Worm (Caenorhabditis elegans) whole organism, L4 larva: ENCODE results near the gene ccch-1.

Experiments used
- D1046.2 ChIP-seq: fragments of 200-800 bp; sonication (Bioruptor generic); IDR thresholded peaks from 2 replicates; pipeline ENCODE4 v1.3.6; 2022; ENCODE audit warnings: missing genetic modification characterization, missing compliant biosample characterization
- F10B5.3 ChIP-seq: sonication (generic microtip); optimal IDR thresholded peaks from 2 replicates; lab custom pipeline; 2016; ENCODE audit warnings: mild to moderate bottlenecking, missing genetic modification characterization, missing compliant biosample characterization
- F37D6.2 ChIP-seq: sonication (generic microtip); optimal IDR thresholded peaks from 2 replicates; lab custom pipeline; 2016; ENCODE audit warnings: mild to moderate bottlenecking, missing genetic modification characterization, missing compliant biosample characterization
- R02D3.7 ChIP-seq: fragments of 150-350 bp; sonication (generic microtip); optimal IDR thresholded peaks from 3 replicates; lab custom pipeline; 2014; ENCODE audit warnings: missing biosample characterization, missing genetic modification characterization
- T20F7.1 ChIP-seq: fragments of 200-800 bp; sonication (Bioruptor generic); optimal IDR thresholded peaks from 2 replicates; lab custom pipeline; 2018; ENCODE audit warnings: mild to moderate bottlenecking, missing genetic modification characterization, missing compliant biosample characterization
- aly-2 ChIP-seq: sonication (generic microtip); optimal IDR thresholded peaks from 2 replicates; lab custom pipeline; 2018; ENCODE audit warnings: missing biosample characterization, missing genetic modification characterization
- ceh-28 ChIP-seq: fragments of 150-350 bp; optimal IDR thresholded peaks from 2 replicates; lab custom pipeline; 2014; ENCODE audit warnings: missing biosample characterization, missing genetic modification reagents, missing genetic modification characterization
- cey-2 ChIP-seq: sonication (generic microtip); optimal IDR thresholded peaks from 3 replicates; lab custom pipeline; 2017; ENCODE audit warnings: missing genetic modification characterization, mild to moderate bottlenecking, missing compliant biosample characterization, antibody characterized with exemption, borderline replicate concordance; ENCODE audit not compliant: insufficient read depth
- daf-16 ChIP-seq, 3 experiments: sonication (generic microtip); optimal IDR thresholded peaks; 2 replicates each; lab custom pipeline; 2016 to 2017; ENCODE audit warnings: missing genetic modification characterization in 3 of 3, missing genetic modification reagents in 3 of 3, mild to moderate bottlenecking in 2 of 3, missing compliant biosample characterization in 2 of 3, missing biosample characterization in 1 of 3, moderate library complexity in 1 of 3
- duxl-1 ChIP-seq: sonication (generic microtip); optimal IDR thresholded peaks from 2 replicates; lab custom pipeline; 2016; ENCODE audit warnings: mild to moderate bottlenecking, missing genetic modification characterization, moderate library complexity, missing compliant biosample characterization; ENCODE audit not compliant: poor library complexity
- egl-43 ChIP-seq: fragments of 200-800 bp; sonication (Bioruptor generic); IDR thresholded peaks from 2 replicates; pipeline ENCODE4 v1.3.6; 2022; ENCODE audit warnings: missing genetic modification reagents, missing genetic modification characterization, missing compliant biosample characterization
- fkh-10 ChIP-seq: fragments of 150-350 bp; optimal IDR thresholded peaks from 2 replicates; lab custom pipeline; 2014; ENCODE audit warnings: missing biosample characterization, missing genetic modification reagents, missing genetic modification characterization
- hlh-30 ChIP-seq: sonication (generic microtip); optimal IDR thresholded peaks from 2 replicates; lab custom pipeline; 2017; ENCODE audit warnings: antibody characterized with exemption, mild to moderate bottlenecking, missing genetic modification characterization, missing compliant biosample characterization; ENCODE audit not compliant: insufficient read depth
- hmg-1.1 ChIP-seq: fragments of 200-800 bp; sonication (Bioruptor generic); IDR thresholded peaks from 2 replicates; pipeline ENCODE4 v1.3.6; 2022; ENCODE audit warnings: missing genetic modification reagents, missing genetic modification characterization, missing compliant biosample characterization
- lim-7 ChIP-seq: fragments of 200-800 bp; sonication (Bioruptor generic); IDR thresholded peaks from 2 replicates; pipeline ENCODE4 v1.3.6; 2022; ENCODE audit warnings: missing genetic modification characterization, missing compliant biosample characterization
- lin-38 ChIP-seq: fragments of 200-800 bp; sonication (Bioruptor generic); IDR thresholded peaks from 2 replicates; pipeline ENCODE4 v1.3.6; 2022; ENCODE audit warnings: missing genetic modification reagents, missing genetic modification characterization, missing compliant biosample characterization
- mes-2 ChIP-seq: sonication (generic microtip); optimal IDR thresholded peaks from 2 replicates; lab custom pipeline; 2016; ENCODE audit warnings: missing genotype, mild to moderate bottlenecking, missing genetic modification characterization, missing compliant biosample characterization; ENCODE audit not compliant: poor library complexity, severe bottlenecking
- mxl-3 ChIP-seq: fragments of 200-800 bp; sonication (Bioruptor generic); optimal IDR thresholded peaks from 2 replicates; lab custom pipeline; 2018; ENCODE audit warnings: mild to moderate bottlenecking, missing genetic modification characterization, missing compliant biosample characterization
- nhr-102 ChIP-seq: sonication (generic microtip); optimal IDR thresholded peaks from 2 replicates; lab custom pipeline; 2016; ENCODE audit warnings: mild to moderate bottlenecking, missing genetic modification characterization, moderate library complexity, missing compliant biosample characterization
- nhr-237 ChIP-seq: sonication (generic microtip); optimal IDR thresholded peaks from 2 replicates; lab custom pipeline; 2017; ENCODE audit warnings: missing biosample characterization, missing genetic modification characterization
- nhr-28 ChIP-seq: fragments of 150-350 bp; optimal IDR thresholded peaks from 2 replicates; lab custom pipeline; 2014; ENCODE audit warnings: missing biosample characterization, missing genetic modification characterization
- nhr-48 ChIP-seq: sonication (generic microtip); optimal IDR thresholded peaks from 2 replicates; lab custom pipeline; 2016; ENCODE audit warnings: mild to moderate bottlenecking, missing genetic modification characterization, missing compliant biosample characterization
- nhr-6 ChIP-seq: fragments of 150-350 bp; optimal IDR thresholded peaks from 2 replicates; lab custom pipeline; 2014; ENCODE audit warnings: missing biosample characterization, missing genetic modification characterization
- nhr-77 ChIP-seq: fragments of 150-350 bp; optimal IDR thresholded peaks from 2 replicates; lab custom pipeline; 2014; ENCODE audit warnings: missing biosample characterization, missing genetic modification characterization
- php-3 ChIP-seq: fragments of 200-800 bp; sonication (Bioruptor generic); IDR thresholded peaks from 2 replicates; pipeline ENCODE4 v1.3.6; 2022; ENCODE audit warnings: missing genetic modification reagents, missing genetic modification characterization, missing compliant biosample characterization
- set-16 ChIP-seq: fragments of 200-800 bp; sonication (Bioruptor generic); IDR thresholded peaks from 2 replicates; pipeline ENCODE4 v1.3.6; 2022; ENCODE audit warnings: missing genetic modification reagents, missing genetic modification characterization, missing compliant biosample characterization
- spr-1 ChIP-seq: sonication (generic microtip); optimal IDR thresholded peaks from 2 replicates; lab custom pipeline; 2016; ENCODE audit warnings: mild to moderate bottlenecking, missing genetic modification characterization, missing compliant biosample characterization
- spr-3 ChIP-seq: fragments of 200-800 bp; sonication (Bioruptor generic); optimal IDR thresholded peaks from 2 replicates; lab custom pipeline; 2018; ENCODE audit warnings: mild to moderate bottlenecking, missing genetic modification characterization, missing compliant biosample characterization
- unc-62 ChIP-seq, 3 experiments: fragments of 150-350 bp in 1 of 3; sonication (generic microtip); optimal IDR thresholded peaks in 2 of 3; peaks in 1 of 3; 1 replicate in 1 of 3; 2 replicates in 2 of 3; lab custom pipeline; 2014 to 2017; ENCODE audit warnings: missing biosample characterization in 3 of 3, missing genetic modification characterization in 3 of 3, missing genetic modification reagents in 3 of 3, missing genotype in 1 of 3

The ccch-1 gene

DNA sequence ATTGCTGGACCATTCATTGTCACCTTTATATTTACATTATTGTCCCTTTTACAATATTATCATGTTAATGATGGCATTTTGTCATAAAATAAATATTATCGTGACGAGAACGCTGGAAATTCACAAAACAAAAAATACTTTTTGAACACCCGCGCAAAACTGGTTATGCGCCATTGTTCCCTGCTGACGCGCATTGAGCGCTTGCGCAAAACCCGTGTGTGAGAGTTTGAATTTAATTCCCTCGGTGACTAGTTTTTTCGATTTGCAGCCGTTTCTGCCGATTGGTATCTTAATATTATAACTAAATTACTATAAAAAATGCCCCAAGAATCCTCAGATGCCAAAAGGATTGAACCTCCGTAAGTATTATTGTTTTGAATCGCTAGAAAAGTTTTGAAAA is 6.2 kb upstream of the ccch-1 start, which contains the start of gene pafo-1 (continued):
- TF ChIP-seq nhr-48, result peak; percentile 75
- TF ChIP-seq mxl-3 (GFP tag; lab: Kevin White, UChicago), result peak; percentile 47
- TF ChIP-seq spr-3, result peak; percentile 39
- TF ChIP-seq F37D6.2 (tag; lab: Kevin White, UChicago), result peak; percentile 73
- TF ChIP-seq nhr-102 (tag; lab: Kevin White, UChicago), result peak; percentile 91
- TF ChIP-seq mes-2 (tag; lab: Kevin White, UChicago), result peak; percentile 90
- peak; percentile 76 for TF ChIP-seq T20F7.1 (GFP tag; lab: Kevin White, UChicago)
- TF ChIP-seq daf-16 (GFP tag; optimal IDR thresholded peaks at IDR 0.05; lab: Kevin White, UChicago), result peak; percentile 32 to 75
- no peak for TF ChIP-seq daf-16 (tag; optimal IDR thresholded peaks at IDR 0.05; lab: Kevin White, UChicago)
- peak; percentile 79 for TF ChIP-seq nhr-28 (tag; lab: Kevin White, UChicago)
- peak; percentile 72 for TF ChIP-seq php-3 (GFP tag; lab: Robert Waterston, UW)
- TF ChIP-seq fkh-10 (GFP tag; lab: Kevin White, UChicago), result peak; percentile 57
- TF ChIP-seq R02D3.7 (tag; lab: Kevin White, UChicago), result no peak
- TF ChIP-seq lin-38 (GFP tag; lab: Robert Waterston, UW), result no peak
- peak; percentile 67 for TF ChIP-seq spr-1 (tag; lab: Kevin White, UChicago)
- peak; percentile 86 for TF ChIP-seq duxl-1 (tag; lab: Kevin White, UChicago)

DNA sequence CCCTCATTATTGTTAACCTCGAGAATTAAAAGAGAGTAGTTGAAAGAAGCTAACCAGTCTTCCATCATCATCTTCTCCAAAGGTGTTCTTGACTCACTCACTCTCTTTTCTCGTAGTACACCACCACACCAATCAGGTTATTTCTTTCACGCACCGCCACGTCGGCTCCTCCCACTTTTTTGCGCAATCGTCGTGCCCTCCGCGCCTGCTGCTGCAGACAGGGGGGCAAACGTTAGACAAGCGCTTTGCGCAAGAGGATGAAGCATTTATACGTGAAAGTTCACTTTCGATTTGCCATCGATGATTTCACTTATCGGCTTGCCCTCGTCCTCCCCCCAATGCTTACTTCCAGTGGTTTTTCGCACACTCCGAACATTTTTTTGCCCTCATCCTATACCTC is 2.3 kb upstream of the ccch-1 start:
- TF ChIP-seq cey-2 (tag; lab: Kevin White, UChicago) (no peak), nhr-237 (no peak), D1046.2 (GFP tag; lab: Robert Waterston, UW) (0 out of 2 replicates have a peak, but pooled peaks have one; percentile 32), mxl-3 (GFP tag; lab: Kevin White, UChicago) (peak; percentile 42), F37D6.2 (tag; lab: Kevin White, UChicago) (no peak), set-16 (GFP tag; lab: Robert Waterston, UW) (peak; percentile 38), hmg-1.1 (GFP tag; lab: Robert Waterston, UW) (0 out of 2 replicates have a peak, but pooled peaks have one; percentile 32), unc-62 (GFP tag; optimal IDR thresholded peaks at IDR 0.05 in 1 of 2; lab: Kevin White, UChicago) (no peak), unc-62 (tag; optimal IDR thresholded peaks at IDR 0.05; lab: Kevin White, UChicago) (no peak), egl-43 (0 out of 2 replicates have a peak, but pooled peaks have one; percentile 39), nhr-6 (tag; lab: Kevin White, UChicago) (no peak), lim-7 (GFP tag; lab: Robert Waterston, UW) (no peak)

DNA sequence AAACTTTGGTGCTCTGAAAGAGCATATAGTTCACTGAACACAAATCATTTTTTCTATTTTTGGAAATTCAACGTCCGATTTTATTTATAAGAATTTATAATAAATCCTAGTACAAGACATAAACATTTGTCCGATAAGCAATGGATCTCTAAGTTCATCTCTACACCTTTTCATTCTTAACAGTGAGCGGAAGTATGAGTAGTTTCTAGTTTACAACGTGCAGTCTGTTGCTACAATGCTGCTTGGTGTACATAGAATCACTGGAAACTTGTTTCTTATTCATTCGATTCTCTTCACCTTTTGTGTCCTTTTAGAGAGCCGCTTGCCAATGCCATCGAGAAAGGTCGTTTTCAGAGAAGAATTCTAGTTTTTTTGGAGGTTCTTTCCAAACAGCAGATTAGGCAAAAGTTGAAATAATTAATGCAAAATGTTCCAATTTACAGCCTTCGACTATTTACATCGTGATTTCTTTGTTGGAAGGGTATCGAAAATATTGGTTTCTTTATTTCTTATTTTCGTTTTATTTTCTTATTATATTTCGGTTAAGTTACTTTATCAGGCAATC is 622 bp upstream of the ccch-1 start:
- TF ChIP-seq aly-2 (tag; lab: Kevin White, UChicago) (no peak), unc-62 (GFP tag; optimal IDR thresholded peaks at IDR 0.05 in 1 of 2; lab: Kevin White, UChicago) (peak in 1 of 2 experiments; percentile 91), unc-62 (tag; optimal IDR thresholded peaks at IDR 0.05; lab: Kevin White, UChicago) (no peak)

DNA sequence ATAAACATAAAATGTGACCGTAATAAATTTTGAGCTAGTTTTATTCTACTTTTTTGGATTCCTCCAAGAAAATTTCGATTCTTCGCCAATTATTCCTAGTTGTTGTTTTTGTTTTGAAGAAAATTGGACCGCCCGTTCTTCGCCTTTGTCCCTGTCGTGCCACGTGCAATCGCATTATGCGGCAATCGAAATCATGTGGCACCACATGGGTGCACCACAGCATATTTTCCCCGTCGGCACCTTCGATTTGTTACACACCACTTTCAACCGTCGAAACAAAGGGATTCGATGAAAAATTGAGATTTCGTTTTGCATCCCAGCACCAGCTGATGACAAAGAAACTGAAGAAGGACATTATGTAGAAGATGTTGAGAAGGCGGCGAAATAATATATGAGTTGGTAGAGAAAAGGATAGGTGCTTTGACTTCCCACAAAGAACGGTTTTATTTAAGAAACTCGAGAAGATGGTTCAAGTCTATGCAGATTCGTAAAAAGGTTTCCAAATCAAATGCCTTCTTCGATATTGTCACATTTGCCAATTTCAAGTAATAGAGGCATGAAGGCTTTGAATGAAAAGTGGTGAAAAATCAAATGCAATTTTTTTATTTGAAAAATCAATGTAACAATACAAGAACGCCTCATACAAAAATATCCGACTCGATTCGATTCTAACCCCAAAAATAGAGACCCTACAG is 1.1 kb downstream of the ccch-1 start:
- peak; percentile 50 for TF ChIP-seq hlh-30 (tag; lab: Kevin White, UChicago)
- no peak for TF ChIP-seq daf-16 (GFP tag; optimal IDR thresholded peaks at IDR 0.05; lab: Kevin White, UChicago)
- TF ChIP-seq daf-16 (tag; optimal IDR thresholded peaks at IDR 0.05; lab: Kevin White, UChicago), result no peak
- no peak for TF ChIP-seq nhr-77 (tag; lab: Kevin White, UChicago)
- TF ChIP-seq ceh-28, result no peak
- TF ChIP-seq unc-62 (GFP tag; optimal IDR thresholded peaks at IDR 0.05 in 1 of 2; lab: Kevin White, UChicago), result peak in 1 of 2 experiments; percentile 91
- TF ChIP-seq unc-62 (tag; optimal IDR thresholded peaks at IDR 0.05; lab: Kevin White, UChicago), result no peak
- TF ChIP-seq F10B5.3 (tag; lab: Kevin White, UChicago), result no peak
